Worm (Caenorhabditis elegans): ENCODE data around the gene T28C12.6.

Gene T28C12.6

ce11 chrV:6292401-6292800 is 43.5 kb downstream of the T28C12.6 start, which contains the start of gene K12B6.9:
Gene K12B6.9, minus strand, starts transcription at chrV:6292666.
- TF ChIP-seq ztf-29 (GFP tag; IDR thresholded peaks at IDR 0.05): no peak
- no peak for TF ChIP-seq med-1 (GFP tag; optimal IDR thresholded peaks at IDR 0.05; ENCODE audit: insufficient read depth)
- no peak for TF ChIP-seq ref-1 (GFP tag; conservative IDR thresholded peaks at IDR 0.05)
- no peak for TF ChIP-seq ztf-23 (GFP tag; IDR thresholded peaks at IDR 0.05)
- no peak for TF ChIP-seq flt-1 (GFP tag; IDR thresholded peaks at IDR 0.05)
- no peak for TF ChIP-seq T22C8.4 (GFP tag; IDR thresholded peaks at IDR 0.05)
- no peak for TF ChIP-seq klf-2 (GFP tag; conservative IDR thresholded peaks at IDR 0.05)
- TF ChIP-seq tab-1 (GFP tag; IDR thresholded peaks at IDR 0.05): no peak
- no peak for TF ChIP-seq cog-1 (tag; optimal IDR thresholded peaks at IDR 0.05)

- TF ChIP-seq med-1 (GFP tag; optimal IDR thresholded peaks at IDR 0.05; ENCODE audit: insufficient read depth): no peak
- no peak for TF ChIP-seq ztf-23 (GFP tag; IDR thresholded peaks at IDR 0.05)
- no peak for TF ChIP-seq klf-2 (GFP tag; conservative IDR thresholded peaks at IDR 0.05)
- no peak for TF ChIP-seq flt-1 (GFP tag; IDR thresholded peaks at IDR 0.05)
- TF ChIP-seq ztf-29 (GFP tag; IDR thresholded peaks at IDR 0.05): no peak
- no peak for TF ChIP-seq ref-1 (GFP tag; conservative IDR thresholded peaks at IDR 0.05)
- TF ChIP-seq T22C8.4 (GFP tag; IDR thresholded peaks at IDR 0.05): no peak
- TF ChIP-seq tab-1 (GFP tag; IDR thresholded peaks at IDR 0.05): no peak
- TF ChIP-seq cog-1 (tag; optimal IDR thresholded peaks at IDR 0.05): no peak
Observed at ce11 chrV:6291301-6291700, 44.6 kb downstream of the T28C12.6 start.

ce11 chrV:6288607-6289006 is 47.3 kb downstream of the T28C12.6 start, which contains the start of gene K12B6.11:
Gene K12B6.11, plus strand, starts transcription at chrV:6288907.
- no peak for TF ChIP-seq ztf-29 (GFP tag; IDR thresholded peaks at IDR 0.05)
- no peak for TF ChIP-seq ztf-23 (GFP tag; IDR thresholded peaks at IDR 0.05)
- TF ChIP-seq flt-1 (GFP tag; IDR thresholded peaks at IDR 0.05): no peak
- TF ChIP-seq T22C8.4 (GFP tag; IDR thresholded peaks at IDR 0.05): no peak
- no peak for TF ChIP-seq klf-2 (GFP tag; conservative IDR thresholded peaks at IDR 0.05)
- TF ChIP-seq cog-1 (tag; optimal IDR thresholded peaks at IDR 0.05): no peak
- no peak for TF ChIP-seq tab-1 (GFP tag; IDR thresholded peaks at IDR 0.05)
- TF ChIP-seq med-1 (GFP tag; optimal IDR thresholded peaks at IDR 0.05; ENCODE audit: insufficient read depth): no peak
- no peak for TF ChIP-seq ref-1 (GFP tag; conservative IDR thresholded peaks at IDR 0.05)

ce11 chrV:6286343-6286742 is 49.6 kb downstream of the T28C12.6 start, which contains the start of gene srn-1:
Gene srn-1, minus strand, starts transcription at chrV:6286443.
- no peak for TF ChIP-seq cog-1 (tag; optimal IDR thresholded peaks at IDR 0.05)
- TF ChIP-seq ref-1 (GFP tag; conservative IDR thresholded peaks at IDR 0.05): no peak
- no peak for TF ChIP-seq ztf-23 (GFP tag; IDR thresholded peaks at IDR 0.05)
- no peak for TF ChIP-seq klf-2 (GFP tag; conservative IDR thresholded peaks at IDR 0.05)
- no peak for TF ChIP-seq T22C8.4 (GFP tag; IDR thresholded peaks at IDR 0.05)
- no peak for TF ChIP-seq flt-1 (GFP tag; IDR thresholded peaks at IDR 0.05)
- TF ChIP-seq ztf-29 (GFP tag; IDR thresholded peaks at IDR 0.05): no peak
- TF ChIP-seq tab-1 (GFP tag; IDR thresholded peaks at IDR 0.05): no peak
- no peak for TF ChIP-seq med-1 (GFP tag; optimal IDR thresholded peaks at IDR 0.05; ENCODE audit: insufficient read depth)

Data from whole organism, midembryonic.